Fruit fly (Drosophila melanogaster) whole organism, embryonic: ENCODE results near the gene CG15404.

Experiments
- Bdp1 ChIP-seq: fragments of 200-800 bp; sonication (Bioruptor generic); optimal IDR thresholded peaks from 3 replicates; lab custom pipeline; 2016; ENCODE audit warnings: missing biosample characterization, missing genetic modification characterization
- Bgb ChIP-seq: fragments of 200-800 bp; sonication (Bioruptor generic); IDR thresholded peaks from 2 replicates; pipeline ENCODE4 v1.3.6; 2022; ENCODE audit warnings: missing biosample characterization, missing genetic modification characterization; ENCODE audit not compliant: partially characterized antibody
- CG11560 ChIP-seq: fragments of 200-800 bp; sonication (Bioruptor generic); IDR thresholded peaks from 3 replicates; pipeline ENCODE4 v1.3.6; 2022; ENCODE audit warnings: missing biosample characterization, missing genetic modification characterization
- CG12744 ChIP-seq: fragments of 200-800 bp; sonication (Bioruptor generic); optimal IDR thresholded peaks from 2 replicates; lab custom pipeline; 2016; ENCODE audit warnings: missing biosample characterization, missing genetic modification characterization
- CG13287 ChIP-seq: fragments of 200-800 bp; sonication (Bioruptor generic); IDR thresholded peaks from 2 replicates; pipeline ENCODE4 v1.3.6; 2022; ENCODE audit warnings: missing biosample characterization, missing genetic modification characterization; ENCODE audit not compliant: partially characterized antibody
- CG14860 ChIP-seq: fragments of 200-800 bp; sonication (Bioruptor generic); IDR thresholded peaks from 3 replicates; pipeline ENCODE4 v1.3.6; 2022; ENCODE audit warnings: missing biosample characterization, missing genetic modification characterization; ENCODE audit not compliant: partially characterized antibody
- CG16813 ChIP-seq: fragments of 200-800 bp; sonication (Bioruptor generic); IDR thresholded peaks from 3 replicates; pipeline ENCODE4 v1.3.6; 2022; ENCODE audit warnings: missing biosample characterization, missing genetic modification characterization; ENCODE audit not compliant: partially characterized antibody
- CG30020 ChIP-seq: fragments of 200-800 bp; optimal IDR thresholded peaks from 2 replicates; lab custom pipeline; 2019; ENCODE audit warnings: missing biosample characterization, mild to moderate bottlenecking, missing genetic modification characterization, moderate library complexity
- CG34224 ChIP-seq: fragments of 200-800 bp; sonication (Bioruptor generic); IDR thresholded peaks from 3 replicates; pipeline ENCODE4 v1.3.6; 2022; ENCODE audit warnings: missing biosample characterization, missing genetic modification characterization; ENCODE audit not compliant: partially characterized antibody
- CG42726 ChIP-seq: fragments of 200-800 bp; sonication (Bioruptor generic); IDR thresholded peaks from 2 replicates; pipeline ENCODE4 v1.3.6; 2022; ENCODE audit warnings: missing biosample characterization, missing genetic modification characterization; ENCODE audit not compliant: partially characterized antibody
- CG4617 ChIP-seq: fragments of 200-800 bp; sonication (Bioruptor generic); optimal IDR thresholded peaks from 3 replicates; lab custom pipeline; 2016; ENCODE audit warnings: missing biosample characterization, missing genetic modification characterization, borderline replicate concordance
- CG6791 ChIP-seq: fragments of 200-800 bp; sonication (Bioruptor generic); IDR thresholded peaks from 3 replicates; pipeline ENCODE4 v1.3.6; 2022; ENCODE audit warnings: missing biosample characterization, missing genetic modification characterization; ENCODE audit not compliant: partially characterized antibody
- CG7963 ChIP-seq: fragments of 200-800 bp; sonication (Bioruptor generic); IDR thresholded peaks from 3 replicates; pipeline ENCODE4 v1.3.6; 2022; ENCODE audit warnings: missing biosample characterization, missing genetic modification characterization; ENCODE audit not compliant: partially characterized antibody
- Dll ChIP-seq: fragments of 200-800 bp; sonication (Bioruptor generic); IDR thresholded peaks from 4 replicates; pipeline ENCODE4 v1.3.6; 2022; ENCODE audit warnings: missing biosample characterization, missing genetic modification characterization; ENCODE audit not compliant: partially characterized antibody
- Dref ChIP-seq: fragments of 200-800 bp; sonication (Bioruptor generic); IDR thresholded peaks from 2 replicates; pipeline ENCODE4 v1.3.6; 2022; ENCODE audit warnings: missing biosample characterization, missing genetic modification characterization
- Drgx ChIP-seq: fragments of 200-800 bp; sonication (Bioruptor generic); IDR thresholded peaks from 2 replicates; pipeline ENCODE4 v1.3.6; 2022; ENCODE audit warnings: missing biosample characterization, missing genetic modification characterization
- H15 ChIP-seq: fragments of 200-800 bp; sonication (Bioruptor generic); IDR thresholded peaks from 3 replicates; pipeline ENCODE4 v1.3.6; 2022; ENCODE audit warnings: missing biosample characterization, missing genetic modification characterization
- HLH4C ChIP-seq: fragments of 200-800 bp; sonication (Bioruptor generic); IDR thresholded peaks from 3 replicates; pipeline ENCODE4 v1.3.6; 2022; ENCODE audit warnings: missing biosample characterization, missing genetic modification characterization; ENCODE audit not compliant: partially characterized antibody
- Med ChIP-seq: fragments of 200-800 bp; sonication (Bioruptor generic); peaks from one replicate; lab custom pipeline; 2016; ENCODE audit warnings: missing biosample characterization, missing genetic modification characterization, mild to moderate bottlenecking, inconsistent platforms, moderate library complexity
- Nf-YA ChIP-seq: fragments of 200-800 bp; sonication (Bioruptor generic); IDR thresholded peaks from 2 replicates; pipeline ENCODE4 v1.3.6; 2022; ENCODE audit warnings: missing biosample characterization, missing genetic modification characterization
- Opbp ChIP-seq: fragments of 200-800 bp; sonication (Bioruptor generic); IDR thresholded peaks from 3 replicates; pipeline ENCODE4 v1.3.6; 2022; ENCODE audit warnings: missing biosample characterization, missing genetic modification characterization; ENCODE audit not compliant: partially characterized antibody
- Scr ChIP-seq: fragments of 200-800 bp; sonication (Bioruptor generic); IDR thresholded peaks from 2 replicates; pipeline ENCODE4 v1.3.6; 2022; ENCODE audit warnings: missing biosample characterization, missing genetic modification characterization; ENCODE audit not compliant: partially characterized antibody
- amos ChIP-seq: fragments of 200-800 bp; sonication (Bioruptor generic); IDR thresholded peaks from 2 replicates; pipeline ENCODE4 v1.3.6; 2022; ENCODE audit warnings: missing biosample characterization, missing genetic modification characterization; ENCODE audit not compliant: partially characterized antibody
- ato ChIP-seq: fragments of 200-800 bp; sonication (Bioruptor generic); IDR thresholded peaks from 2 replicates; pipeline ENCODE4 v1.3.6; 2022; ENCODE audit warnings: missing biosample characterization, missing genetic modification characterization; ENCODE audit not compliant: partially characterized antibody
- bbx ChIP-seq: fragments of 200-800 bp; sonication (Bioruptor generic); IDR thresholded peaks from 2 replicates; pipeline ENCODE4 v1.3.6; 2022; ENCODE audit warnings: missing biosample characterization, missing genetic modification characterization; ENCODE audit not compliant: partially characterized antibody
- cad ChIP-seq: fragments of >200 bp; optimal IDR thresholded peaks from 2 replicates; lab custom pipeline; 2017; ENCODE audit warnings: missing biosample characterization, missing genetic modification characterization
- chinmo ChIP-seq: fragments of 200-800 bp; sonication (Bioruptor generic); IDR thresholded peaks from 4 replicates; pipeline ENCODE4 v1.3.6; 2022; ENCODE audit warnings: missing biosample characterization, missing genetic modification characterization; ENCODE audit not compliant: partially characterized antibody
- chm ChIP-seq: fragments of 200-800 bp; sonication (Bioruptor generic); IDR thresholded peaks from 2 replicates; pipeline ENCODE4 v1.3.6; 2022; ENCODE audit warnings: missing biosample characterization, missing genetic modification characterization
- dm ChIP-seq: fragments of 200-800 bp; sonication (Bioruptor generic); optimal IDR thresholded peaks from 3 replicates; lab custom pipeline; 2016; ENCODE audit warnings: missing biosample characterization, missing genetic modification characterization
- hb ChIP-seq: fragments of 200-800 bp; sonication (Bioruptor generic); IDR thresholded peaks from 3 replicates; pipeline ENCODE4 v1.3.6; 2022; ENCODE audit warnings: missing biosample characterization, missing genetic modification characterization; ENCODE audit not compliant: partially characterized antibody
- ind ChIP-seq: fragments of 200-800 bp; sonication (Bioruptor generic); optimal IDR thresholded peaks from 3 replicates; lab custom pipeline; 2016; ENCODE audit warnings: missing biosample characterization, missing genetic modification characterization
- inv ChIP-seq: fragments of 200-800 bp; sonication (Bioruptor generic); IDR thresholded peaks from 2 replicates; pipeline ENCODE4 v1.3.6; 2022; ENCODE audit warnings: missing biosample characterization, missing genetic modification characterization; ENCODE audit not compliant: partially characterized antibody
- knrl ChIP-seq: fragments of 200-800 bp; sonication (Bioruptor generic); IDR thresholded peaks from 3 replicates; pipeline ENCODE4 v1.3.6; 2022; ENCODE audit warnings: missing biosample characterization, missing genetic modification characterization; ENCODE audit not compliant: partially characterized antibody
- lbe ChIP-seq: fragments of 200-800 bp; sonication (Bioruptor generic); optimal IDR thresholded peaks from 2 replicates; lab custom pipeline; 2016; ENCODE audit warnings: missing biosample characterization, mild to moderate bottlenecking, missing genetic modification characterization
- lilli ChIP-seq: fragments of 200-800 bp; sonication (Bioruptor generic); optimal IDR thresholded peaks from 3 replicates; lab custom pipeline; 2016; ENCODE audit warnings: missing biosample characterization, missing genetic modification characterization
- mld ChIP-seq: fragments of 200-800 bp; sonication (Bioruptor generic); IDR thresholded peaks from 3 replicates; pipeline ENCODE4 v1.3.6; 2022; ENCODE audit warnings: missing biosample characterization, missing genetic modification characterization; ENCODE audit not compliant: partially characterized antibody
- nerfin-2 ChIP-seq: fragments of 200-800 bp; sonication (Bioruptor generic); IDR thresholded peaks from 2 replicates; pipeline ENCODE4 v1.3.6; 2022; ENCODE audit warnings: missing biosample characterization, missing genetic modification characterization; ENCODE audit not compliant: partially characterized antibody
- pho ChIP-seq: fragments of 200-800 bp; sonication (Bioruptor generic); optimal IDR thresholded peaks from 2 replicates; lab custom pipeline; 2016; ENCODE audit warnings: missing biosample characterization, missing genetic modification characterization
- sens ChIP-seq: fragments of 200-800 bp; sonication (Bioruptor generic); peaks from one replicate; lab custom pipeline; 2016; ENCODE audit warnings: missing biosample characterization, missing genetic modification characterization
- sna ChIP-seq: fragments of 200-800 bp; sonication (Bioruptor generic); IDR thresholded peaks from 2 replicates; pipeline ENCODE4 v1.3.6; 2022; ENCODE audit warnings: missing biosample characterization, missing genetic modification characterization; ENCODE audit not compliant: partially characterized antibody
- tna ChIP-seq: fragments of 200-800 bp; sonication (Bioruptor generic); IDR thresholded peaks from 2 replicates; pipeline ENCODE4 v1.3.6; 2022; ENCODE audit warnings: missing biosample characterization, missing genetic modification characterization; ENCODE audit not compliant: partially characterized antibody
- trem ChIP-seq: fragments of 200-800 bp; optimal IDR thresholded peaks from 3 replicates; lab custom pipeline; 2019; ENCODE audit warnings: missing biosample characterization, mild to moderate bottlenecking, missing genetic modification characterization, moderate library complexity
- tx ChIP-seq: fragments of 200-800 bp; sonication (Bioruptor generic); optimal IDR thresholded peaks from 2 replicates; lab custom pipeline; 2016; ENCODE audit warnings: missing biosample characterization, missing genetic modification characterization
- vnd ChIP-seq: fragments of 200-800 bp; sonication (Bioruptor generic); IDR thresholded peaks from 3 replicates; pipeline ENCODE4 v1.3.6; 2022; ENCODE audit warnings: missing biosample characterization, missing genetic modification characterization; ENCODE audit not compliant: partially characterized antibody
- zen2 ChIP-seq: fragments of 200-800 bp; sonication (Bioruptor generic); IDR thresholded peaks from 3 replicates; pipeline ENCODE4 v1.3.6; 2022; ENCODE audit warnings: missing biosample characterization, missing genetic modification characterization; ENCODE audit not compliant: partially characterized antibody

The CG15404 gene

DNA sequence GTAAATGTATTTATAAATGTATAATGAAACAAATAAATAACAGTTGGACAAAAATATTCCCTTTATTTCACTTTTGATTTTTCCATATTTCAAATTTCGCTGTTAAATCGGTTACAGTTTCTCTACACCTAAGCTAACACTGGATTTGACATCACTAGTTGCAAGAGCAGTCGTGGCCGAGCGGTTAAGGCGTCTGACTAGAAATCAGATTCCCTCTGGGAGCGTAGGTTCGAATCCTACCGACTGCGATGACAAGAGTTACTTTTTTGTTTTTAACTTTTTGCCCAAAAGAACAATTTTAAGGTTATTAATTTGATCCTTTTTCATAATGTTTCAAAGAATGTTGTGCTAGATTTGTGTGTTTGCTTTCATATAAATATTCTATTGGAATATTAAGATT is 4.4 kb upstream of the CG15404 start:
- TF ChIP-seq Dll (GFP tag; lab: Robert Waterston, UW) (peak; percentile 63; the same call in 3 of the 4 replicates), CG7963 (GFP tag; lab: Robert Waterston, UW) (peak; percentile 91), zen2 (GFP tag; lab: Robert Waterston, UW) (peak; percentile 77; the same call in 2 of the 3 replicates), chinmo (GFP tag; lab: Robert Waterston, UW) (0 out of 4 replicates have a peak, but pooled peaks have one; percentile 65), Bdp1 (GFP tag; lab: Kevin White, UChicago) (peak; percentile 96), ato (GFP tag; lab: Robert Waterston, UW) (peak; percentile 75; the same call in 1 of the 2 replicates), mld (GFP tag; lab: Robert Waterston, UW) (peak; percentile 91), hb (GFP tag; lab: Robert Waterston, UW) (peak; percentile 64), knrl (GFP tag; lab: Robert Waterston, UW) (peak; percentile 62), HLH4C (GFP tag; lab: Robert Waterston, UW) (peak; percentile 80), Bgb (GFP tag; lab: Robert Waterston, UW) (peak; percentile 87), inv (GFP tag; lab: Robert Waterston, UW) (peak; percentile 40; the same call in 1 of the 2 replicates), vnd (GFP tag; lab: Robert Waterston, UW) (peak; percentile 74), CG13287 (GFP tag; lab: Robert Waterston, UW) (peak; percentile 56; the same call in 1 of the 2 replicates), sna (GFP tag; lab: Robert Waterston, UW) (peak; percentile 54; the same call in 1 of the 2 replicates), tna (GFP tag; lab: Robert Waterston, UW) (peak; percentile 88), CG16813 (GFP tag; lab: Robert Waterston, UW) (peak; percentile 89), Opbp (peak; percentile 95), amos (GFP tag; lab: Robert Waterston, UW) (peak; percentile 87), bbx (GFP tag; lab: Robert Waterston, UW) (peak; percentile 91), CG14860 (GFP tag; lab: Robert Waterston, UW) (peak; percentile 85), CG6791 (GFP tag; lab: Robert Waterston, UW) (peak; percentile 93), CG34224 (GFP tag; lab: Robert Waterston, UW) (peak; percentile 71), nerfin-2 (peak; percentile 89), CG42726 (peak; percentile 88), Scr (GFP tag; lab: Robert Waterston, UW) (peak; percentile 74), chm (GFP tag; lab: Robert Waterston, UW) (peak; percentile 25; the same call in 1 of the 2 replicates)

dm6 chr2L:3170949-3171579 is 2.7 kb upstream of the CG15404 start, which contains the start of gene CG44002:
Gene CG44002, minus strand, starts transcription at chr2L:3171092.
- TF ChIP-seq CG11560 (tag; lab: Robert Waterston, UW) (no peak), Nf-YA (no peak), pho (GFP tag; lab: Kevin White, UChicago) (no peak), cad (GFP tag; lab: Kevin White, UChicago) (peak; percentile 30), CG30020 (tag; lab: Kevin White, UChicago) (peak; percentile 74), HLH4C (GFP tag; lab: Robert Waterston, UW) (0 out of 3 replicates have a peak, but pooled peaks have one; percentile 10), CG6791 (GFP tag; lab: Robert Waterston, UW) (no peak), Drgx (GFP tag; lab: Robert Waterston, UW) (no peak), sens (GFP tag; lab: Kevin White, UChicago) (peak; percentile 68), dm (GFP tag; lab: Kevin White, UChicago) (no peak), Med (peak; percentile 79), vnd (GFP tag; lab: Robert Waterston, UW) (no peak), lbe (GFP tag; lab: Kevin White, UChicago) (peak; percentile 15), lilli (GFP tag; lab: Kevin White, UChicago) (no peak), CG4617 (GFP tag; lab: Kevin White, UChicago) (peak; percentile 23), tx (no peak), ind (GFP tag; lab: Kevin White, UChicago) (no peak), Dref (peak; percentile 52), H15 (GFP tag; lab: Robert Waterston, UW) (no peak), trem (peak; percentile 27), CG12744 (GFP tag; lab: Kevin White, UChicago) (no peak), Dll (GFP tag; lab: Robert Waterston, UW) (no peak)
